Fruit fly (Drosophila melanogaster) whole organism, embryonic: ENCODE measurements around the gene Cdc7.
A peak's percentile ranks its signal among the peaks of the same experiment; 100 is the strongest.

Experiments used
- CG10366 ChIP-seq: fragments of 200-800 bp; sonication (Bioruptor generic); IDR thresholded peaks from 2 replicates; pipeline ENCODE4 v1.3.6; 2022; ENCODE audit warnings: missing biosample characterization, missing genetic modification characterization
- CG10654 ChIP-seq: fragments of 200-800 bp; sonication (Bioruptor generic); optimal IDR thresholded peaks from 2 replicates; lab custom pipeline; 2016; ENCODE audit warnings: missing biosample characterization, missing genetic modification characterization
- CG11398 ChIP-seq: fragments of 200-800 bp; sonication (Bioruptor generic); optimal IDR thresholded peaks from 2 replicates; lab custom pipeline; 2016; ENCODE audit warnings: missing biosample characterization, missing genetic modification characterization
- CG11504 ChIP-seq: fragments of 200-800 bp; sonication (Bioruptor generic); optimal IDR thresholded peaks from 3 replicates; lab custom pipeline; 2019; ENCODE audit warnings: missing biosample characterization, mild to moderate bottlenecking, missing genetic modification characterization, moderate library complexity
- CG12659 ChIP-seq: fragments of 200-800 bp; sonication (Bioruptor generic); optimal IDR thresholded peaks from 3 replicates; lab custom pipeline; 2017; ENCODE audit warnings: mild to moderate bottlenecking, missing biosample characterization, missing genetic modification reagents, missing genetic modification characterization
- CG12942 ChIP-seq: fragments of 200-800 bp; sonication (Bioruptor generic); optimal IDR thresholded peaks from 3 replicates; lab custom pipeline; 2016; ENCODE audit warnings: missing biosample characterization, missing genetic modification characterization
- CG15514 ChIP-seq: fragments of 200-800 bp; sonication (Bioruptor generic); optimal IDR thresholded peaks from 3 replicates; lab custom pipeline; 2017; ENCODE audit warnings: missing biosample characterization, missing genetic modification characterization, mild to moderate bottlenecking, moderate library complexity, missing genetic modification reagents
- CG17359 ChIP-seq: fragments of 200-800 bp; sonication (Bioruptor generic); optimal IDR thresholded peaks from 3 replicates; lab custom pipeline; 2018; ENCODE audit warnings: missing biosample characterization, mild to moderate bottlenecking, missing genetic modification characterization, moderate library complexity
- CG2199 ChIP-seq: fragments of 200-800 bp; sonication (Bioruptor generic); IDR thresholded peaks from 3 replicates; pipeline ENCODE4 v1.3.6; 2022; ENCODE audit warnings: missing biosample characterization, missing genetic modification characterization
- CG2202 ChIP-seq: fragments of 200-800 bp; sonication (Bioruptor generic); optimal IDR thresholded peaks from 2 replicates; lab custom pipeline; 2018; ENCODE audit warnings: missing biosample characterization, mild to moderate bottlenecking, missing genetic modification characterization
- CG30020 ChIP-seq: fragments of 200-800 bp; optimal IDR thresholded peaks from 2 replicates; lab custom pipeline; 2019; ENCODE audit warnings: missing biosample characterization, mild to moderate bottlenecking, missing genetic modification characterization, moderate library complexity
- CG3163 ChIP-seq: fragments of 200-800 bp; sonication (Bioruptor generic); optimal IDR thresholded peaks from 3 replicates; lab custom pipeline; 2016; ENCODE audit warnings: missing biosample characterization, missing genetic modification characterization
- CG32532 ChIP-seq: fragments of 200-800 bp; sonication (Bioruptor generic); IDR thresholded peaks from 2 replicates; pipeline ENCODE4 v1.3.6; 2022; ENCODE audit warnings: missing biosample characterization, missing genetic modification characterization
- CG3726 ChIP-seq: fragments of 200-800 bp; sonication (Bioruptor generic); IDR thresholded peaks from 3 replicates; pipeline ENCODE4, ENCODE4 v1.3.6; 2022; ENCODE audit warnings: missing biosample characterization, missing genetic modification characterization
- CG3847 ChIP-seq: fragments of 200-800 bp; sonication (Bioruptor generic); IDR thresholded peaks from 2 replicates; pipeline ENCODE4 v1.3.6; 2022; ENCODE audit warnings: missing biosample characterization, missing genetic modification characterization
- CG4820 ChIP-seq: fragments of 200-800 bp; sonication (Bioruptor generic); optimal IDR thresholded peaks from 3 replicates; lab custom pipeline; 2016; ENCODE audit warnings: missing biosample characterization, missing genetic modification characterization
- CG7786 ChIP-seq: fragments of 200-800 bp; sonication (Bioruptor generic); optimal IDR thresholded peaks from 2 replicates; lab custom pipeline; 2016; ENCODE audit warnings: missing biosample characterization, missing genetic modification characterization
- CoRest ChIP-seq: fragments of 200-800 bp; sonication (Bioruptor generic); optimal IDR thresholded peaks from 3 replicates; lab custom pipeline; 2018; ENCODE audit warnings: missing biosample characterization, mild to moderate bottlenecking, missing genetic modification characterization, moderate library complexity
- D ChIP-seq, 2 experiments: fragments of 200-800 bp in 1 of 2; fragments of >200 bp in 1 of 2; sonication (Bioruptor generic) in 1 of 2; optimal IDR thresholded peaks; 2 replicates in 1 of 2; 3 replicates in 1 of 2; lab custom pipeline; 2017; ENCODE audit warnings: mild to moderate bottlenecking in 1 of 2, missing biosample characterization in 1 of 2, missing genetic modification characterization in 1 of 2, missing genetic modification reagents in 1 of 2
- Dek ChIP-seq: fragments of 200-800 bp; sonication (Bioruptor generic); optimal IDR thresholded peaks from 3 replicates; lab custom pipeline; 2019; ENCODE audit warnings: missing biosample characterization, mild to moderate bottlenecking, missing genetic modification characterization, moderate library complexity
- Ets65A ChIP-seq: fragments of 200-800 bp; sonication (Bioruptor generic); peaks from one replicate; lab custom pipeline; 2016; ENCODE audit warnings: missing biosample characterization, missing genetic modification characterization
- GATAe ChIP-seq: fragments of 200-800 bp; sonication (Bioruptor generic); conservative IDR thresholded peaks from 2 replicates; pipeline ENCODE4 v1.3.6; 2022; ENCODE audit warnings: missing biosample characterization, missing genetic modification characterization
- Hr51 ChIP-seq, 2 experiments: fragments of 200-800 bp; sonication (Bioruptor generic); optimal IDR thresholded peaks; 2 replicates in 1 of 2; 3 replicates in 1 of 2; lab custom pipeline; 2016 to 2018; ENCODE audit warnings: missing biosample characterization in 2 of 2, missing genetic modification characterization in 2 of 2, mild to moderate bottlenecking in 1 of 2, moderate library complexity in 1 of 2
- Hr78 ChIP-seq, 2 experiments: fragments of 200-800 bp in 1 of 2; fragments of >200 bp in 1 of 2; sonication (Bioruptor generic) in 1 of 2; optimal IDR thresholded peaks; 2 replicates each; lab custom pipeline; 2017 to 2019; ENCODE audit warnings: missing biosample characterization in 2 of 2, missing genetic modification characterization in 2 of 2, mild to moderate bottlenecking in 1 of 2, moderate library complexity in 1 of 2
- Lim3 ChIP-seq: fragments of 200-800 bp; sonication (Bioruptor generic); IDR thresholded peaks from 2 replicates; pipeline ENCODE4 v1.3.6; 2022; ENCODE audit warnings: missing biosample characterization, missing genetic modification characterization
- Mad ChIP-seq: fragments of 200-800 bp; sonication (Bioruptor generic); optimal IDR thresholded peaks from 2 replicates; lab custom pipeline; 2016; ENCODE audit warnings: missing biosample characterization, missing genetic modification characterization
- Med ChIP-seq: fragments of 200-800 bp; sonication (Bioruptor generic); peaks from one replicate; lab custom pipeline; 2016; ENCODE audit warnings: missing biosample characterization, missing genetic modification characterization, mild to moderate bottlenecking, inconsistent platforms, moderate library complexity
- NC2α ChIP-seq: fragments of 200-800 bp; sonication (Bioruptor generic); optimal IDR thresholded peaks from 2 replicates; lab custom pipeline; 2016; ENCODE audit warnings: missing biosample characterization, missing genetic modification characterization
- Oli ChIP-seq: fragments of 200-800 bp; sonication (Bioruptor generic); optimal IDR thresholded peaks from 2 replicates; lab custom pipeline; 2018; ENCODE audit warnings: missing biosample characterization, mild to moderate bottlenecking, missing genetic modification characterization, moderate library complexity
- Pdp1 ChIP-seq, 2 experiments: fragments of 200-800 bp; sonication (Bioruptor generic); optimal IDR thresholded peaks; 3 replicates each; lab custom pipeline; 2016; ENCODE audit warnings: missing biosample characterization in 2 of 2, missing genetic modification characterization in 2 of 2, mild to moderate bottlenecking in 1 of 2, moderate library complexity in 1 of 2
- Ptx1 ChIP-seq: fragments of 200-800 bp; sonication (Bioruptor generic); IDR thresholded peaks from 2 replicates; pipeline ENCODE4 v1.3.6; 2022; ENCODE audit warnings: missing biosample characterization, missing genetic modification characterization
- al ChIP-seq: fragments of 200-800 bp; sonication (Bioruptor generic); IDR thresholded peaks from 2 replicates; pipeline ENCODE4 v1.3.6; 2022; ENCODE audit warnings: missing biosample characterization, missing genetic modification characterization
- ase ChIP-seq: fragments of 200-800 bp; sonication (Bioruptor generic); IDR thresholded peaks from 3 replicates; pipeline ENCODE4 v1.3.6; 2022; ENCODE audit warnings: missing biosample characterization, missing genetic modification characterization
- bab2 ChIP-seq: fragments of 200-800 bp; sonication (Bioruptor generic); optimal IDR thresholded peaks from 2 replicates; lab custom pipeline; 2016; ENCODE audit warnings: missing biosample characterization, missing genetic modification characterization
- bsh ChIP-seq, 2 experiments: fragments of 200-800 bp; sonication (Bioruptor generic); optimal IDR thresholded peaks; 2 replicates each; lab custom pipeline; 2017 to 2018; ENCODE audit warnings: mild to moderate bottlenecking in 2 of 2, missing biosample characterization in 2 of 2, missing genetic modification characterization in 2 of 2, moderate library complexity in 1 of 2
- btn ChIP-seq: fragments of 200-800 bp; sonication (Bioruptor generic); optimal IDR thresholded peaks from 2 replicates; lab custom pipeline; 2016; ENCODE audit warnings: missing biosample characterization, missing genetic modification characterization
- dati ChIP-seq: fragments of 200-800 bp; sonication (Bioruptor generic); IDR thresholded peaks from 2 replicates; pipeline ENCODE4 v1.3.6; 2022; ENCODE audit warnings: missing biosample characterization, missing genetic modification characterization
- dmrt99B ChIP-seq: fragments of 200-800 bp; sonication (Bioruptor generic); optimal IDR thresholded peaks from 2 replicates; lab custom pipeline; 2018; ENCODE audit warnings: missing biosample characterization, mild to moderate bottlenecking, missing genetic modification characterization, moderate library complexity
- grau ChIP-seq: fragments of 200-800 bp; optimal IDR thresholded peaks from 3 replicates; lab custom pipeline; 2019; ENCODE audit warnings: missing biosample characterization, mild to moderate bottlenecking, missing genetic modification characterization, moderate library complexity
- gsb ChIP-seq: fragments of 200-800 bp; sonication (Bioruptor generic); IDR thresholded peaks from 2 replicates; pipeline ENCODE4 v1.3.6; 2022; ENCODE audit warnings: missing biosample characterization, missing genetic modification characterization
- lmd ChIP-seq: fragments of 200-800 bp; sonication (Bioruptor generic); IDR thresholded peaks from 2 replicates; pipeline ENCODE4 v1.3.6; 2022; ENCODE audit warnings: missing biosample characterization, missing genetic modification characterization
- luna ChIP-seq: fragments of 200-800 bp; sonication (Bioruptor generic); optimal IDR thresholded peaks from 2 replicates; lab custom pipeline; 2016; ENCODE audit warnings: missing biosample characterization, missing genetic modification characterization
- sens ChIP-seq: fragments of 200-800 bp; sonication (Bioruptor generic); peaks from one replicate; lab custom pipeline; 2016; ENCODE audit warnings: missing biosample characterization, missing genetic modification characterization
- sens-2 ChIP-seq: fragments of 200-800 bp; sonication (Bioruptor generic); IDR thresholded peaks from 2 replicates; pipeline ENCODE4 v1.3.6; 2022; ENCODE audit warnings: missing biosample characterization, missing genetic modification characterization
- shn ChIP-seq: fragments of 200-800 bp; sonication (Bioruptor generic); optimal IDR thresholded peaks from 3 replicates; lab custom pipeline; 2016; ENCODE audit warnings: missing biosample characterization, missing genetic modification characterization
- sisA ChIP-seq: fragments of 200-800 bp; sonication (Bioruptor generic); IDR thresholded peaks from 2 replicates; pipeline ENCODE4 v1.3.6; 2022; ENCODE audit warnings: missing biosample characterization, missing genetic modification characterization
- tgo ChIP-seq: fragments of 200-800 bp; sonication (Bioruptor generic); IDR thresholded peaks from 3 replicates; pipeline ENCODE4 v1.3.6; 2022; ENCODE audit warnings: missing biosample characterization, missing genetic modification characterization
- wek ChIP-seq: fragments of 200-800 bp; sonication (Bioruptor generic); optimal IDR thresholded peaks from 3 replicates; lab custom pipeline; 2018; ENCODE audit warnings: missing biosample characterization, mild to moderate bottlenecking, missing genetic modification characterization, moderate library complexity
- zfh2 ChIP-seq: fragments of 200-800 bp; sonication (Bioruptor generic); optimal IDR thresholded peaks from 2 replicates; lab custom pipeline; 2016; ENCODE audit warnings: missing biosample characterization, missing genetic modification characterization

Gene Cdc7

dm6 chrX:6662876-6663551, 8.7 kb downstream of the Cdc7 start (continued):
- TF ChIP-seq CG12659 (GFP tag; lab: Kevin White, UChicago) (peak; percentile 52), CG3847 (GFP tag; lab: Robert Waterston, UW) (peak; percentile 45), dmrt99B (tag; lab: Kevin White, UChicago) (peak; percentile 58), luna (GFP tag; lab: Kevin White, UChicago) (no peak), Med (GFP tag; lab: Kevin White, UChicago) (peak; percentile 84), Oli (tag; lab: Kevin White, UChicago) (peak; percentile 36), CG11504 (peak; percentile 83), lmd (GFP tag; lab: Robert Waterston, UW) (peak; percentile 69), CG11398 (GFP tag; lab: Kevin White, UChicago) (peak; percentile 16), Hr78 (GFP tag; optimal IDR thresholded peaks at IDR 0.05; lab: Kevin White, UChicago) (peak in 1 of 2 experiments; percentile 46), bsh (GFP tag; optimal IDR thresholded peaks at IDR 0.05; lab: Kevin White, UChicago) (peak in 1 of 2 experiments; percentile 8), tgo (GFP tag; lab: Robert Waterston, UW) (peak; percentile 49; the same call in 2 of the 3 replicates), shn (GFP tag; lab: Kevin White, UChicago) (peak; percentile 24), CG2202 (tag; lab: Kevin White, UChicago) (no peak), Hr51 (GFP tag; optimal IDR thresholded peaks at IDR 0.05; lab: Kevin White, UChicago) (peak in 1 of 2 experiments; percentile 44), CG10366 (GFP tag; lab: Robert Waterston, UW) (peak; percentile 24; the same call in 1 of the 2 replicates), CG3726 (GFP tag; lab: Robert Waterston, UW) (no peak), grau (peak; percentile 46), Dek (tag; lab: Kevin White, UChicago) (peak; percentile 19), CG17359 (peak; percentile 19), CG32532 (peak; percentile 72), CG7786 (GFP tag; lab: Kevin White, UChicago) (peak; percentile 49), ase (GFP tag; lab: Robert Waterston, UW) (peak; percentile 33; the same call in 1 of the 3 replicates), btn (no peak), Pdp1 (GFP tag; optimal IDR thresholded peaks at IDR 0.05; lab: Kevin White, UChicago) (peak; percentile 15 to 24), CoRest (peak; percentile 25), Ptx1 (peak; percentile 63; the same call in 1 of the 2 replicates), CG15514 (GFP tag; lab: Kevin White, UChicago) (peak; percentile 23), Ets65A (GFP tag; lab: Kevin White, UChicago) (peak; percentile 70), CG10654 (GFP tag; lab: Kevin White, UChicago) (peak; percentile 22), Mad (GFP tag; lab: Kevin White, UChicago) (peak; percentile 35), sens (peak; percentile 93), sisA (GFP tag; lab: Robert Waterston, UW) (peak; percentile 49), gsb (GFP tag; lab: Robert Waterston, UW) (0 out of 2 replicates have a peak, but pooled peaks have one; percentile 31), GATAe (GFP tag; lab: Robert Waterston, UW) (no peak), NC2α (GFP tag; lab: Kevin White, UChicago) (no peak), zfh2 (GFP tag; lab: Kevin White, UChicago) (peak; percentile 35), CG12942 (GFP tag; lab: Kevin White, UChicago) (no peak), CG4820 (GFP tag; lab: Kevin White, UChicago) (peak; percentile 13), CG2199 (GFP tag; lab: Robert Waterston, UW) (0 out of 3 replicates have a peak, but pooled peaks have one; percentile 19), CG30020 (tag; lab: Kevin White, UChicago) (no peak), al (GFP tag; lab: Robert Waterston, UW) (peak; percentile 49; the same call in 1 of the 2 replicates), wek (GFP tag; lab: Kevin White, UChicago) (no peak), CG3163 (GFP tag; lab: Kevin White, UChicago) (peak; percentile 25), D (optimal IDR thresholded peaks at IDR 0.05; lab: Kevin White, UChicago) (no peak), D (GFP tag; optimal IDR thresholded peaks at IDR 0.05; lab: Kevin White, UChicago) (no peak), Lim3 (GFP tag; lab: Robert Waterston, UW) (no peak), bab2 (GFP tag; lab: Kevin White, UChicago) (peak; percentile 0), dati (GFP tag; lab: Robert Waterston, UW) (no peak), sens-2 (no peak)
